Worm (Caenorhabditis elegans) whole organism, midembryonic: Measurements from ENCODE around the gene sqv-3.

Source experiments
- T22C8.4 ChIP-seq: fragments of 200-800 bp; sonication (Bioruptor generic); IDR thresholded peaks from 2 replicates; pipeline ENCODE4 v1.3.6; 2022; ENCODE audit warnings: missing genetic modification characterization, missing compliant biosample characterization
- klf-2 ChIP-seq: fragments of 200-800 bp; sonication (Bioruptor generic); conservative IDR thresholded peaks from 2 replicates; pipeline ENCODE4 v1.3.6; 2022; ENCODE audit warnings: missing genetic modification reagents, missing genetic modification characterization, missing compliant biosample characterization
- med-1 ChIP-seq: sonication (generic microtip); optimal IDR thresholded peaks from 2 replicates; lab custom pipeline; 2017; ENCODE audit warnings: missing genetic modification characterization, mild to moderate bottlenecking, missing compliant biosample characterization, antibody characterized with exemption, missing genetic modification reagents; ENCODE audit not compliant: insufficient read depth
- ref-1 ChIP-seq: fragments of 200-800 bp; sonication (Bioruptor generic); conservative IDR thresholded peaks from 2 replicates; pipeline ENCODE4 v1.3.6; 2022; ENCODE audit warnings: missing genetic modification reagents, missing genetic modification characterization, missing compliant biosample characterization
- ztf-23 ChIP-seq: fragments of 200-800 bp; sonication (Bioruptor generic); IDR thresholded peaks from 2 replicates; pipeline ENCODE4 v1.3.6; 2022; ENCODE audit warnings: missing genetic modification reagents, missing genetic modification characterization, missing compliant biosample characterization
- ztf-29 ChIP-seq: fragments of 200-800 bp; sonication (Bioruptor generic); IDR thresholded peaks from 2 replicates; pipeline ENCODE4 v1.3.6; 2022; ENCODE audit warnings: missing genetic modification reagents, missing genetic modification characterization, missing compliant biosample characterization

ce11 chrIII:9813146-9813545, 33.0 kb upstream of the sqv-3 start, which contains the start of gene ZK632.14:
- TF ChIP-seq ztf-29 (GFP tag; lab: Robert Waterston, UW) (no peak), klf-2 (GFP tag; lab: Robert Waterston, UW) (no peak), ztf-23 (GFP tag; lab: Robert Waterston, UW) (no peak), med-1 (GFP tag; lab: Kevin White, UChicago) (no peak), ref-1 (GFP tag; lab: Robert Waterston, UW) (no peak), T22C8.4 (GFP tag; lab: Robert Waterston, UW) (no peak)
